Worm (Caenorhabditis elegans) whole organism, mixed stage, embryonic: ENCODE measurements around the gene nep-13.
A peak's percentile ranks its signal among the peaks of the same experiment; 100 is the strongest.

Source experiments
- M03D4.4 ChIP-seq: sonication (generic microtip); optimal IDR thresholded peaks from 2 replicates; lab custom pipeline; 2017; ENCODE audit warnings: mild to moderate bottlenecking, missing genetic modification characterization, missing compliant biosample characterization
- blmp-1 ChIP-seq: fragments of 150-350 bp; optimal IDR thresholded peaks from 2 replicates; lab custom pipeline; 2014; ENCODE audit warnings: missing biosample characterization, missing genetic modification characterization
- ceh-39 ChIP-seq: fragments of 150-350 bp; optimal IDR thresholded peaks from 2 replicates; lab custom pipeline; 2014; ENCODE audit warnings: missing biosample characterization, missing genetic modification characterization
- ceh-83 ChIP-seq: fragments of 200-800 bp; sonication (Bioruptor generic); optimal IDR thresholded peaks from 2 replicates; lab custom pipeline; 2018; ENCODE audit warnings: mild to moderate bottlenecking, missing genetic modification characterization, missing compliant biosample characterization
- ces-1 ChIP-seq: fragments of 150-350 bp; optimal IDR thresholded peaks from 2 replicates; lab custom pipeline; 2014; ENCODE audit warnings: missing biosample characterization, missing genetic modification reagents, missing genetic modification characterization
- cnd-1 ChIP-seq: fragments of 200-800 bp; sonication (Bioruptor generic); optimal IDR thresholded peaks from 2 replicates; lab custom pipeline; 2018; ENCODE audit warnings: mild to moderate bottlenecking, missing genetic modification characterization, missing compliant biosample characterization
- drap-1 ChIP-seq: fragments of 200-800 bp; sonication (Bioruptor generic); optimal IDR thresholded peaks from 3 replicates; lab custom pipeline; 2018; ENCODE audit warnings: mild to moderate bottlenecking, missing genetic modification characterization, missing compliant biosample characterization
- elt-1 ChIP-seq: sonication (generic microtip); optimal IDR thresholded peaks from 2 replicates; lab custom pipeline; 2017; ENCODE audit warnings: missing genetic modification characterization, mild to moderate bottlenecking, missing compliant biosample characterization, antibody characterized with exemption, moderate library complexity, borderline replicate concordance; ENCODE audit not compliant: insufficient read depth
- elt-3 ChIP-seq: fragments of 150-350 bp; optimal IDR thresholded peaks from 2 replicates; lab custom pipeline; 2014; ENCODE audit warnings: missing biosample characterization, missing genetic modification characterization
- flh-1 ChIP-seq: fragments of 200-800 bp; sonication (Bioruptor generic); optimal IDR thresholded peaks from 2 replicates; lab custom pipeline; 2018; ENCODE audit warnings: mild to moderate bottlenecking, missing genetic modification characterization, moderate library complexity, missing compliant biosample characterization
- ham-2 ChIP-seq: fragments of 200-800 bp; sonication (Bioruptor generic); optimal IDR thresholded peaks from 2 replicates; lab custom pipeline; 2018; ENCODE audit warnings: mild to moderate bottlenecking, missing genetic modification characterization, missing compliant biosample characterization
- hlh-1 ChIP-seq: fragments of 150-350 bp; optimal IDR thresholded peaks from 2 replicates; lab custom pipeline; 2014; ENCODE audit warnings: missing biosample characterization, missing genetic modification reagents, missing genetic modification characterization
- lin-13 ChIP-seq: fragments of 150-350 bp; optimal IDR thresholded peaks from 2 replicates; lab custom pipeline; 2014; ENCODE audit warnings: missing biosample characterization, missing genetic modification characterization
- lin-32 ChIP-seq: fragments of 200-800 bp; sonication (Bioruptor generic); optimal IDR thresholded peaks from 2 replicates; lab custom pipeline; 2018; ENCODE audit warnings: mild to moderate bottlenecking, missing genetic modification characterization, missing compliant biosample characterization
- lsy-2 ChIP-seq: fragments of 150-350 bp; optimal IDR thresholded peaks from 2 replicates; lab custom pipeline; 2014; ENCODE audit warnings: missing biosample characterization, missing genetic modification characterization
- mab-5 ChIP-seq: fragments of 150-350 bp; optimal IDR thresholded peaks from 2 replicates; lab custom pipeline; 2014; ENCODE audit warnings: missing biosample characterization, missing genetic modification characterization
- mep-1 ChIP-seq: fragments of 150-350 bp; optimal IDR thresholded peaks from 2 replicates; lab custom pipeline; 2017; ENCODE audit warnings: missing biosample characterization, missing genetic modification reagents, missing genetic modification characterization, inconsistent platforms
- mls-2 ChIP-seq: sonication (generic microtip); optimal IDR thresholded peaks from 2 replicates; lab custom pipeline; 2016; ENCODE audit warnings: mild to moderate bottlenecking, missing genetic modification characterization, moderate library complexity, missing compliant biosample characterization
- nhr-237 ChIP-seq: fragments of 150-350 bp; optimal IDR thresholded peaks from 2 replicates; lab custom pipeline; 2014; ENCODE audit warnings: missing biosample characterization, missing genetic modification characterization
- nhr-28 ChIP-seq: fragments of 150-350 bp; optimal IDR thresholded peaks from 2 replicates; lab custom pipeline; 2014; ENCODE audit warnings: missing biosample characterization, missing genetic modification characterization
- nhr-76 ChIP-seq: sonication (generic microtip); optimal IDR thresholded peaks from 2 replicates; lab custom pipeline; 2017; ENCODE audit warnings: missing biosample characterization, missing genetic modification characterization
- pha-4 ChIP-seq: fragments of 150-350 bp; optimal IDR thresholded peaks from 2 replicates; lab custom pipeline; 2018; ENCODE audit warnings: missing biosample characterization, missing genetic modification reagents, missing genetic modification characterization
- sem-2 ChIP-seq: fragments of 200-800 bp; sonication (Bioruptor generic); optimal IDR thresholded peaks from 2 replicates; lab custom pipeline; 2018; ENCODE audit warnings: mild to moderate bottlenecking, missing genetic modification characterization, missing compliant biosample characterization
- snpc-4 ChIP-seq: fragments of 150-350 bp; optimal IDR thresholded peaks from 2 replicates; lab custom pipeline; 2014; ENCODE audit warnings: missing biosample characterization, missing genetic modification characterization
- sptf-1 ChIP-seq: sonication (generic microtip); optimal IDR thresholded peaks from 2 replicates; lab custom pipeline; 2017; ENCODE audit warnings: mild to moderate bottlenecking, missing genetic modification characterization, moderate library complexity, missing compliant biosample characterization
- tbx-8 ChIP-seq: fragments of 200-800 bp; sonication (Bioruptor generic); optimal IDR thresholded peaks from 2 replicates; lab custom pipeline; 2018; ENCODE audit warnings: mild to moderate bottlenecking, missing genetic modification characterization, moderate library complexity, missing compliant biosample characterization
- unc-39 ChIP-seq: fragments of 150-350 bp; optimal IDR thresholded peaks from 2 replicates; lab custom pipeline; 2014; ENCODE audit warnings: missing biosample characterization, missing genetic modification characterization
- zip-8 ChIP-seq: fragments of 150-350 bp; optimal IDR thresholded peaks from 2 replicates; lab custom pipeline; 2014; ENCODE audit warnings: missing biosample characterization, missing genetic modification characterization
- ztf-11 ChIP-seq: fragments of 150-350 bp; optimal IDR thresholded peaks from 2 replicates; lab custom pipeline; 2014; ENCODE audit warnings: missing biosample characterization, missing genetic modification characterization

Gene nep-13

ce11 chrII:3251782-3252181 is 30.7 kb upstream of the nep-13 start:
- TF ChIP-seq tbx-8 (GFP tag; lab: Kevin White, UChicago) (no peak), lsy-2 (tag; lab: Kevin White, UChicago) (no peak), blmp-1 (tag; lab: Kevin White, UChicago) (no peak), nhr-28 (tag; lab: Kevin White, UChicago) (no peak), ces-1 (GFP tag; lab: Kevin White, UChicago) (no peak), mab-5 (tag; lab: Kevin White, UChicago) (no peak)

- TF ChIP-seq ces-1 (GFP tag; lab: Kevin White, UChicago) (no peak), nhr-76 (tag; lab: Kevin White, UChicago) (no peak), lin-32 (GFP tag; lab: Kevin White, UChicago) (no peak), snpc-4 (no peak), mep-1 (tag; lab: Kevin White, UChicago) (no peak)
These were observed 23.2 kb upstream of the nep-13 start, which contains the start of gene gcy-19 for ce11 chrII:3259254-3259653. Gene gcy-19, minus strand, starts transcription at chrII:3259354.

ce11 chrII:3262504-3262903 is 19.9 kb upstream of the nep-13 start, which contains the start of gene F02E11.2:
Gene F02E11.2, plus strand, starts transcription at chrII:3262804.
- TF ChIP-seq ztf-11 (tag; lab: Kevin White, UChicago) = no peak
- TF ChIP-seq sem-2 (GFP tag; lab: Kevin White, UChicago) = no peak

- TF ChIP-seq mls-2 (tag; lab: Kevin White, UChicago) (no peak), mep-1 (tag; lab: Kevin White, UChicago) (no peak), tbx-8 (GFP tag; lab: Kevin White, UChicago) (no peak), sptf-1 (no peak), nhr-237 (tag; lab: Kevin White, UChicago) (no peak), elt-1 (tag; lab: Kevin White, UChicago) (no peak), nhr-28 (tag; lab: Kevin White, UChicago) (no peak), hlh-1 (no peak), M03D4.4 (tag; lab: Kevin White, UChicago) (no peak), ham-2 (GFP tag; lab: Kevin White, UChicago) (no peak), mab-5 (tag; lab: Kevin White, UChicago) (no peak), blmp-1 (tag; lab: Kevin White, UChicago) (no peak), cnd-1 (tag; lab: Kevin White, UChicago) (no peak), nhr-76 (tag; lab: Kevin White, UChicago) (no peak), flh-1 (no peak)
These were observed 17.7 kb upstream of the nep-13 start for ce11 chrII:3264704-3265103.

ce11 chrII:3267365-3267764 is 15.1 kb upstream of the nep-13 start, which contains the start of gene F02E11.7:
Gene F02E11.7, plus strand, starts transcription at chrII:3267665.
- TF ChIP-seq sem-2 (GFP tag; lab: Kevin White, UChicago) = no peak
- TF ChIP-seq pha-4 (tag; lab: Kevin White, UChicago) = no peak
- no peak for TF ChIP-seq M03D4.4 (tag; lab: Kevin White, UChicago)
- TF ChIP-seq hlh-1 = no peak
- TF ChIP-seq lin-13 (tag; lab: Kevin White, UChicago) = no peak
- no peak for TF ChIP-seq sptf-1
- TF ChIP-seq nhr-28 (tag; lab: Kevin White, UChicago) = no peak
- no peak for TF ChIP-seq nhr-76 (tag; lab: Kevin White, UChicago)
- no peak for TF ChIP-seq zip-8 (tag; lab: Kevin White, UChicago)
- TF ChIP-seq ham-2 (GFP tag; lab: Kevin White, UChicago) = no peak
- TF ChIP-seq lsy-2 (tag; lab: Kevin White, UChicago) = no peak
- TF ChIP-seq ceh-39 = no peak
- no peak for TF ChIP-seq elt-3 (tag; lab: Kevin White, UChicago)
- TF ChIP-seq unc-39 (tag; lab: Kevin White, UChicago) = no peak
- TF ChIP-seq ceh-83 (GFP tag; lab: Kevin White, UChicago) = no peak

ce11 chrII:3267815-3268214 is 14.6 kb upstream of the nep-13 start:
- peak; percentile 53 for TF ChIP-seq ceh-83 (GFP tag; lab: Kevin White, UChicago)
- no peak for TF ChIP-seq zip-8 (tag; lab: Kevin White, UChicago)
- TF ChIP-seq hlh-1 = no peak
- TF ChIP-seq cnd-1 (tag; lab: Kevin White, UChicago) = peak; percentile 30
- TF ChIP-seq ham-2 (GFP tag; lab: Kevin White, UChicago) = no peak
- TF ChIP-seq tbx-8 (GFP tag; lab: Kevin White, UChicago) = no peak
- peak; percentile 26 for TF ChIP-seq drap-1 (GFP tag; lab: Kevin White, UChicago)
